Fruit fly (Drosophila melanogaster) whole organism, pupa: ENCODE measurements around the gene CG3008.

Experiments
- CG9948 ChIP-seq: fragments of 200-800 bp; sonication (Bioruptor generic); optimal IDR thresholded peaks from 2 replicates; lab custom pipeline; 2018; ENCODE audit warnings: missing biosample characterization, mild to moderate bottlenecking, missing genetic modification characterization, moderate library complexity
- EcR ChIP-seq: fragments of 200-800 bp; sonication (Bioruptor generic); optimal IDR thresholded peaks from 3 replicates; lab custom pipeline; 2019; ENCODE audit warnings: missing biosample characterization, missing genetic modification characterization, mild to moderate bottlenecking, moderate library complexity, missing genetic modification reagents
- Ets98B ChIP-seq: fragments of 200-800 bp; sonication (Bioruptor generic); IDR thresholded peaks from 2 replicates; pipeline ENCODE4 v1.3.6; 2022; ENCODE audit warnings: missing biosample characterization, missing genetic modification characterization
- Pif1B ChIP-seq: fragments of 200-800 bp; sonication (Bioruptor generic); optimal IDR thresholded peaks from 3 replicates; lab custom pipeline; 2016; ENCODE audit warnings: missing biosample characterization, missing genetic modification characterization
- Snoo ChIP-seq: fragments of 200-800 bp; sonication (Bioruptor generic); optimal IDR thresholded peaks from 3 replicates; lab custom pipeline; 2017; ENCODE audit warnings: missing biosample characterization, mild to moderate bottlenecking, missing genetic modification characterization, inconsistent platforms

dm6 chr2L:4854822-4855221 is 28.3 kb upstream of the CG3008 start:
- no peak for TF ChIP-seq EcR
- no peak for TF ChIP-seq Ets98B (GFP tag; lab: Robert Waterston, UW)
- TF ChIP-seq CG9948 (tag; lab: Kevin White, UChicago) = no peak
- TF ChIP-seq Pif1B (GFP tag; lab: Kevin White, UChicago) = no peak
- TF ChIP-seq Snoo (tag; lab: Kevin White, UChicago) = no peak
